Fruit fly (Drosophila melanogaster) whole organism: ENCODE measurements around the gene Tim13.

Source experiments
- Dll ChIP-seq: fragments of >200 bp; optimal IDR thresholded peaks from 2 replicates; lab custom pipeline; 2017
- pan ChIP-seq: fragments of >200 bp; optimal IDR thresholded peaks from 2 replicates; lab custom pipeline; 2017
- usp ChIP-seq: fragments of >200 bp; optimal IDR thresholded peaks from 2 replicates; lab custom pipeline; 2017; ENCODE audit warnings: missing biosample characterization, missing genetic modification characterization, mixed read lengths

DNA sequence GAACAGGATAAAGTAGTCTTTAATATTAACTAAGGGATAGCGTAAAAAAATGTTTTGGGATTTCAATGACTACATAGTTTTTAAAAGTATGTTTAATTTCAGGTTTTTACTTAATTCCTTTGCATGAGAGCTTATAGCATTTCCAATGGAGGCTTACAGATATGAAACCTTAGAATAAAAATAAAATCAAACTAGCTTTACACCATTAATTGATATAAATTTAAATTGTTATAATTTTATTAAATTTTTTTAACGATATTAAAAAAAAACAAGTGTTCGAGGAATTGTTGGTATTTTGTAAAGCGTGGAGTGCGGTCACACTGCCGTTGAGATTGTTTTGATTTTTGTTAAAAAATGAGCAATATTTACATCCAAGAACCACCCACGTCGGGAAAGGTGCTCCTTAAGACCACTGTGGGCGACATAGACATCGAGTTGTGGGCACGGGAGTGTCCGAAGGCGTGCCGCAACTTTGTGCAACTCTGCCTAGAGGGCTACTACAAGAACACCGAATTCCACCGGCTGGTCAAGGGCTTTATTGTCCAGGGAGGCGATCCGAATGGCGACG lies 19.0 kb upstream of the Tim13 start, which contains the start of the genes twy and CG10907:
- TF ChIP-seq Dll (lab: Kevin White, UChicago): no peak
- no peak for TF ChIP-seq pan
- TF ChIP-seq usp: no peak
